Worm (Caenorhabditis elegans) whole organism, young adult: ENCODE results near the gene clec-195.

ENCODE experiments used
- C17E4.6 ChIP-seq: fragments of 200-800 bp; sonication (Bioruptor generic); IDR thresholded peaks from 2 replicates; pipeline ENCODE4 v1.3.6; 2022; ENCODE audit warnings: missing genetic modification reagents, missing genetic modification characterization, missing compliant biosample characterization
- D2030.7 ChIP-seq: fragments of 200-800 bp; sonication (Bioruptor generic); IDR thresholded peaks from 2 replicates; pipeline ENCODE4 v1.3.6; 2022; ENCODE audit warnings: missing genetic modification reagents, missing genetic modification characterization, missing compliant biosample characterization
- F22D6.2 ChIP-seq: sonication (generic microtip); optimal IDR thresholded peaks from 2 replicates; lab custom pipeline; 2016; ENCODE audit warnings: mild to moderate bottlenecking, missing genetic modification characterization, missing compliant biosample characterization
- F23B12.7 ChIP-seq: sonication (generic microtip); optimal IDR thresholded peaks from 2 replicates; lab custom pipeline; 2017; ENCODE audit warnings: missing genetic modification characterization, mild to moderate bottlenecking, missing compliant biosample characterization, antibody characterized with exemption, moderate library complexity; ENCODE audit not compliant: insufficient read depth
- F37B4.10 ChIP-seq: fragments of 200-800 bp; sonication (Bioruptor generic); IDR thresholded peaks from 2 replicates; pipeline ENCODE4 v1.3.6; 2022; ENCODE audit warnings: missing genetic modification characterization, missing compliant biosample characterization
- F49E8.2 ChIP-seq: sonication (generic microtip); optimal IDR thresholded peaks from 3 replicates; lab custom pipeline; 2017; ENCODE audit warnings: missing genetic modification characterization, mild to moderate bottlenecking, missing compliant biosample characterization, antibody characterized with exemption, moderate library complexity; ENCODE audit not compliant: insufficient read depth
- F57C9.4 ChIP-seq: sonication (generic microtip); optimal IDR thresholded peaks from 2 replicates; lab custom pipeline; 2017; ENCODE audit warnings: mild to moderate bottlenecking, missing genetic modification characterization, missing compliant biosample characterization
- Y95B8A.8 ChIP-seq: fragments of 200-800 bp; sonication (Bioruptor generic); IDR thresholded peaks from 2 replicates; pipeline ENCODE4 v1.3.6; 2022; ENCODE audit warnings: missing genetic modification reagents, missing genetic modification characterization, missing compliant biosample characterization
- aptf-2 ChIP-seq: fragments of 200-800 bp; sonication (Bioruptor generic); conservative IDR thresholded peaks from 2 replicates; pipeline ENCODE4 v1.3.6; 2022; ENCODE audit warnings: missing genetic modification reagents, missing genetic modification characterization, missing compliant biosample characterization
- athp-1 ChIP-seq: sonication (generic microtip); optimal IDR thresholded peaks from 2 replicates; lab custom pipeline; 2017; ENCODE audit warnings: mild to moderate bottlenecking, missing genetic modification characterization, missing compliant biosample characterization
- attf-5 ChIP-seq: fragments of 200-800 bp; sonication (Bioruptor generic); optimal IDR thresholded peaks from 2 replicates; lab custom pipeline; 2018; ENCODE audit warnings: mild to moderate bottlenecking, missing genetic modification characterization, missing compliant biosample characterization
- attf-6 ChIP-seq: fragments of 200-800 bp; sonication (Bioruptor generic); IDR thresholded peaks from 2 replicates; pipeline ENCODE4 v1.3.6; 2022; ENCODE audit warnings: missing genetic modification reagents, missing genetic modification characterization, missing compliant biosample characterization
- cebp-2 ChIP-seq: fragments of 200-800 bp; sonication (Bioruptor generic); IDR thresholded peaks from 2 replicates; pipeline ENCODE4 v1.3.6; 2022; ENCODE audit warnings: missing genetic modification characterization, missing compliant biosample characterization
- ceh-100 ChIP-seq: fragments of 200-800 bp; sonication (Bioruptor generic); IDR thresholded peaks from 2 replicates; pipeline ENCODE4 v1.3.6; 2022; ENCODE audit warnings: missing genetic modification reagents, missing genetic modification characterization, missing compliant biosample characterization
- ceh-40 ChIP-seq: fragments of 200-800 bp; sonication (Bioruptor generic); IDR thresholded peaks from 2 replicates; pipeline ENCODE4 v1.3.6; 2022; ENCODE audit warnings: missing genetic modification characterization, missing compliant biosample characterization
- efl-1 ChIP-seq: fragments of 150-350 bp; optimal IDR thresholded peaks from 2 replicates; lab custom pipeline; 2014; ENCODE audit warnings: missing biosample characterization, missing genetic modification reagents, missing genetic modification characterization
- egl-18 ChIP-seq: fragments of 200-800 bp; sonication (Bioruptor generic); IDR thresholded peaks from 2 replicates; pipeline ENCODE4 v1.3.6; 2022; ENCODE audit warnings: missing genetic modification reagents, missing genetic modification characterization, missing compliant biosample characterization
- egrh-3 ChIP-seq: fragments of 200-800 bp; sonication (Bioruptor generic); IDR thresholded peaks from 2 replicates; pipeline ENCODE4 v1.3.6; 2022; ENCODE audit warnings: missing genetic modification reagents, missing genetic modification characterization, missing compliant biosample characterization
- fkh-3 ChIP-seq: sonication (generic microtip); optimal IDR thresholded peaks from 2 replicates; lab custom pipeline; 2016; ENCODE audit warnings: mild to moderate bottlenecking, missing genetic modification characterization, missing compliant biosample characterization
- hlh-26 ChIP-seq: fragments of 200-800 bp; sonication (Bioruptor generic); conservative IDR thresholded peaks from 2 replicates; pipeline ENCODE4 v1.3.6; 2022; ENCODE audit warnings: missing genetic modification reagents, missing genetic modification characterization, missing compliant biosample characterization
- hmg-20 ChIP-seq: fragments of 200-800 bp; sonication (Bioruptor generic); IDR thresholded peaks from 2 replicates; pipeline ENCODE4 v1.3.6; 2022; ENCODE audit warnings: missing genetic modification reagents, missing genetic modification characterization, missing compliant biosample characterization
- hrde-1 ChIP-seq: sonication (generic microtip); optimal IDR thresholded peaks from 2 replicates; lab custom pipeline; 2016; ENCODE audit warnings: missing genetic modification characterization, mild to moderate bottlenecking, missing compliant biosample characterization, moderate library complexity, missing genotype, missing genetic modification reagents, borderline replicate concordance
- lin-40 ChIP-seq: sonication (generic microtip); optimal IDR thresholded peaks from 2 replicates; lab custom pipeline; 2016; ENCODE audit warnings: missing genetic modification characterization, mild to moderate bottlenecking, missing compliant biosample characterization, missing genotype, missing genetic modification reagents
- lin-54 ChIP-seq: fragments of 200-800 bp; sonication (Bioruptor generic); optimal IDR thresholded peaks from 2 replicates; lab custom pipeline; 2018; ENCODE audit warnings: mild to moderate bottlenecking, missing genetic modification characterization, missing compliant biosample characterization
- lsl-1 ChIP-seq: fragments of 200-800 bp; sonication (Bioruptor generic); optimal IDR thresholded peaks from 2 replicates; lab custom pipeline; 2018; ENCODE audit warnings: mild to moderate bottlenecking, missing genetic modification characterization, moderate library complexity, missing compliant biosample characterization
- lsy-27 ChIP-seq: sonication (generic microtip); optimal IDR thresholded peaks from 2 replicates; lab custom pipeline; 2017; ENCODE audit warnings: missing genetic modification characterization, mild to moderate bottlenecking, missing compliant biosample characterization, antibody characterized with exemption, missing genotype, borderline replicate concordance; ENCODE audit not compliant: insufficient read depth
- madf-3 ChIP-seq: fragments of 200-800 bp; sonication (Bioruptor generic); IDR thresholded peaks from 2 replicates; pipeline ENCODE4 v1.3.6; 2022; ENCODE audit warnings: missing genetic modification reagents, missing genetic modification characterization, missing compliant biosample characterization
- madf-8 ChIP-seq: fragments of 200-800 bp; sonication (Bioruptor generic); conservative IDR thresholded peaks from 2 replicates; pipeline ENCODE4 v1.3.6; 2022; ENCODE audit warnings: missing genetic modification reagents, missing genetic modification characterization, missing compliant biosample characterization
- mcd-1 ChIP-seq: fragments of 200-800 bp; sonication (Bioruptor generic); IDR thresholded peaks from 2 replicates; pipeline ENCODE4 v1.3.6; 2022; ENCODE audit warnings: missing genetic modification reagents, missing genetic modification characterization, missing compliant biosample characterization
- mxl-1 ChIP-seq: sonication (generic microtip); optimal IDR thresholded peaks from 2 replicates; lab custom pipeline; 2016; ENCODE audit warnings: missing genetic modification characterization, missing compliant biosample characterization
- nfya-2 ChIP-seq: fragments of 200-800 bp; sonication (Bioruptor generic); IDR thresholded peaks from 2 replicates; pipeline ENCODE4 v1.3.6; 2022; ENCODE audit warnings: missing genetic modification reagents, missing genetic modification characterization, missing compliant biosample characterization
- pbrm-1 ChIP-seq: fragments of 200-800 bp; sonication (Bioruptor generic); IDR thresholded peaks from 2 replicates; pipeline ENCODE4 v1.3.6; 2022; ENCODE audit warnings: missing genetic modification reagents, missing genetic modification characterization, missing compliant biosample characterization
- repo-1 ChIP-seq: sonication (generic microtip); optimal IDR thresholded peaks from 2 replicates; lab custom pipeline; 2017; ENCODE audit warnings: mild to moderate bottlenecking, missing genetic modification characterization, missing compliant biosample characterization
- sdz-38 ChIP-seq: sonication (generic microtip); optimal IDR thresholded peaks from 2 replicates; lab custom pipeline; 2016; ENCODE audit warnings: missing genotype, missing genetic modification characterization, missing compliant biosample characterization
- snpc-3.4 ChIP-seq: sonication (generic microtip); optimal IDR thresholded peaks from 2 replicates; lab custom pipeline; 2017; ENCODE audit warnings: missing genetic modification characterization, mild to moderate bottlenecking, missing compliant biosample characterization, antibody characterized with exemption, moderate library complexity, missing genotype, missing genetic modification reagents
- snpc-4 ChIP-seq, 5 experiments: fragments of 150-350 bp in 1 of 5; sonication (generic microtip) in 4 of 5; optimal IDR thresholded peaks; 2 replicates each; lab custom pipeline; 2014 to 2018; ENCODE audit warnings: missing genetic modification characterization in 5 of 5, missing biosample characterization in 3 of 5, antibody characterized with exemption in 2 of 5, mild to moderate bottlenecking in 2 of 5, missing compliant biosample characterization in 2 of 5, missing genotype in 2 of 5, moderate library complexity in 2 of 5, missing genetic modification reagents in 1 of 5
- somi-1 ChIP-seq: fragments of 200-800 bp; sonication (Bioruptor generic); optimal IDR thresholded peaks from 2 replicates; lab custom pipeline; 2018; ENCODE audit warnings: mild to moderate bottlenecking, missing genetic modification characterization, missing compliant biosample characterization
- sptf-2 ChIP-seq: fragments of 200-800 bp; sonication (Bioruptor generic); optimal IDR thresholded peaks from 2 replicates; lab custom pipeline; 2018; ENCODE audit warnings: mild to moderate bottlenecking, missing genetic modification characterization, missing compliant biosample characterization
- tbx-9 ChIP-seq: sonication (generic microtip); optimal IDR thresholded peaks from 2 replicates; lab custom pipeline; 2016; ENCODE audit warnings: borderline replicate concordance, missing genetic modification characterization, inconsistent platforms, missing compliant biosample characterization
- tlf-1 ChIP-seq: fragments of 200-800 bp; sonication (Bioruptor generic); optimal IDR thresholded peaks from 2 replicates; lab custom pipeline; 2018; ENCODE audit warnings: mild to moderate bottlenecking, missing genetic modification characterization, missing compliant biosample characterization
- unc-130 ChIP-seq: sonication (generic microtip); optimal IDR thresholded peaks from 2 replicates; lab custom pipeline; 2016; ENCODE audit warnings: missing genetic modification reagents, missing genetic modification characterization, missing compliant biosample characterization

clec-195 gene

DNA sequence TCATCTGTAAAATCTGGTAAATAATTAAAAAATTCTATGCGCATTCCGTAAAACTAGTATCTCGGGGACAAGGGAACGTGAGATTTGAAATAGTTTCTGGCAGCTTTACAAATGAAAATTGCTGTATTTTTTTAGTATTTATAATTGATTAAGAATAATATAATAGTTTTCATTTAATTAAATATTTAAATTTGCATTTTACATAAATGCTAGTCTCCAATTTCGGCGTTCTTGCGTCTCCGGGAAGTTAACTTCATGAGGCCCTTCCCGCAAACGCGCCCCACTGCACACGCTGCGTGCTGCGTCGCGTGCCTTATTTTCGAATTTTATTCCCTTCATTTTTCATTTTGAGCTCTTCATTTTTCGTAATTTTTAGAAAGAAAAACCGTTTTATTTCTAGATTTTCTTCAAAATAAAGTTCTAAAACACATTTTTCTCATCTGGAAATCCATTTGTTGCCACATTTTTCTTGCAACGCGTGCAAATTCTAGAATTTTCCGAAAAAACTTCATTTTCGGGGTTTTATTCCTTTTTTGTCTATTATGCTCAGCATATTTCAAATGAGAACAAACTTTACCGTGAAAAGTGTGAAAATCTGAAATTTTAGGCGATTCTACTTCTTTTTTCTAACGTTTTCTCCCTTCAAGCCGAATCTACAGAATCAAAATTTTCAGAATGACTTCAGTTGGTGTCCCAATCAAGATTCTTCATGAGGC lies 42.0 kb upstream of the clec-195 start, which contains the start of the genes snx-13 and snr-1 (continued):
- TF ChIP-seq C17E4.6 (GFP tag; lab: Robert Waterston, UW): no peak
- peak; percentile 49 for TF ChIP-seq lsl-1 (GFP tag; lab: Kevin White, UChicago)
- no peak for TF ChIP-seq tbx-9
- no peak for TF ChIP-seq egl-18 (GFP tag; lab: Robert Waterston, UW)
- TF ChIP-seq sptf-2 (GFP tag; lab: Kevin White, UChicago): no peak
- TF ChIP-seq lsy-27: no peak
- TF ChIP-seq F57C9.4 (tag; lab: Kevin White, UChicago): no peak
- TF ChIP-seq, all 124 proteins: peak for 58

DNA sequence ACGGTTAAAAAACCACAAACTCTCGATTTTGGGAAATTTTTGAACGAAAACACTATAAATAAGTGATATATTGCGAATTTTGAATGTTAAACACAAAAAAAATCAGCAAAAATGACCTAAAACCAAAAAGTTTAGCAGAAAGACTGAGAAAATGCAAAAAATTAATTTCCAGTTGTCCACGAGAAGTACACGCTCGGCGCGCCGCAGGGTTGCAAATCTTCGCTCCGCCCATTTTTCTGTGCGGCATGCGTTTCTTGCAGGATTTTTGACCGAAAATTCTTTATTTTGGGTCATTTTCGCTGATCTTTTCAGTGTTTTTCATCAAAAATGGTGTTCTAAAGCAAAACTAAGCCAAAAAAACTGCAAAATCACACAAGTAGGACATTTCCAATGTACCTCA lies 39.2 kb upstream of the clec-195 start:
- TF ChIP-seq madf-3 (GFP tag; lab: Robert Waterston, UW): peak; percentile 53; the same call in 1 of the 2 replicates
- TF ChIP-seq somi-1 (GFP tag; lab: Kevin White, UChicago): no peak
- TF ChIP-seq ceh-100 (GFP tag; lab: Robert Waterston, UW): peak; percentile 84
- TF ChIP-seq snpc-4 (GFP tag; optimal IDR thresholded peaks at IDR 0.05; lab: Kevin White, UChicago): no peak
- peak in 2 of 4 experiments; percentile 28 to 76 for TF ChIP-seq snpc-4 (tag; optimal IDR thresholded peaks at IDR 0.05; lab: Kevin White, UChicago)
- TF ChIP-seq mxl-1 (tag; lab: Kevin White, UChicago): no peak
- peak; percentile 34; the same call in 1 of the 2 replicates for TF ChIP-seq mcd-1
- TF ChIP-seq lin-54 (GFP tag; lab: Kevin White, UChicago): peak; percentile 9
- no peak for TF ChIP-seq egl-18 (GFP tag; lab: Robert Waterston, UW)
- peak; percentile 19 for TF ChIP-seq F49E8.2
- peak; percentile 43; the same call in 1 of the 2 replicates for TF ChIP-seq D2030.7 (GFP tag; lab: Robert Waterston, UW)
- TF ChIP-seq attf-6: peak; percentile 86
- TF ChIP-seq snpc-3.4 (tag; lab: Kevin White, UChicago): peak; percentile 15
- TF ChIP-seq hrde-1 (tag; lab: Kevin White, UChicago): no peak

DNA sequence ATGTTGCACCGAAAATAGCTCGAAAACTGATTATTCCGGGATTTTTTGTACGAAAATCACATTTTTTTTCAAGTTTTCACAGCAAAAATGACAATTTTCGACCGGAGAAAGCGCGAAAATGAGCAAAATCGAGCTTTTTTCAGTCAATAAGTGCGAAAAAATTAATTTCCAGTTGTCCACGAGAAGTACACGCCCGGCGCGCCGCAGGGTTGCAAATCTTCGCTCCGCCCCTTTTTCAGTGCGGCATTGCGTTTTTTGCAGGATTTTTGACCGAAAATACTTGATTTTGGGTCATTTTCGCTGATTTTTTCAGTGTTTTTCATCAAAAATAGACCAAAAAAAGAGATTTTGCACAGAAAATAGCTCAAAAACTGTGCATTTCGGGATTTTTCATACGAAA lies 38.7 kb upstream of the clec-195 start:
- TF ChIP-seq athp-1 (tag; lab: Kevin White, UChicago): no peak
- no peak for TF ChIP-seq fkh-3
- no peak for TF ChIP-seq F37B4.10 (GFP tag; lab: Robert Waterston, UW)
- TF ChIP-seq sdz-38: no peak
- TF ChIP-seq madf-8: no peak
- TF ChIP-seq tbx-9: no peak
- TF ChIP-seq repo-1 (tag; lab: Kevin White, UChicago): no peak
- no peak for TF ChIP-seq hlh-26 (GFP tag; lab: Robert Waterston, UW)
- no peak for TF ChIP-seq egl-18 (GFP tag; lab: Robert Waterston, UW)
- TF ChIP-seq attf-5 (GFP tag; lab: Kevin White, UChicago): no peak
- no peak for TF ChIP-seq C17E4.6 (GFP tag; lab: Robert Waterston, UW)
- TF ChIP-seq egrh-3: no peak
- no peak for TF ChIP-seq hrde-1 (tag; lab: Kevin White, UChicago)
- TF ChIP-seq efl-1 (GFP tag; lab: Kevin White, UChicago): no peak
- no peak for TF ChIP-seq pbrm-1 (GFP tag; lab: Robert Waterston, UW)
- no peak for TF ChIP-seq ceh-40 (GFP tag; lab: Robert Waterston, UW)
- TF ChIP-seq ceh-100 (GFP tag; lab: Robert Waterston, UW): peak; percentile 69; the same call in 1 of the 2 replicates
- no peak for TF ChIP-seq tlf-1 (GFP tag; lab: Kevin White, UChicago)
- no peak for TF ChIP-seq aptf-2 (GFP tag; lab: Robert Waterston, UW)
- TF ChIP-seq snpc-4 (GFP tag; optimal IDR thresholded peaks at IDR 0.05; lab: Kevin White, UChicago): no peak
- peak in 3 of 4 experiments; percentile 22 to 74 (median 30) for TF ChIP-seq snpc-4 (tag; optimal IDR thresholded peaks at IDR 0.05; lab: Kevin White, UChicago)
- TF ChIP-seq F23B12.7: no peak
- no peak for TF ChIP-seq cebp-2
- TF ChIP-seq unc-130 (GFP tag; lab: Kevin White, UChicago): no peak
- TF ChIP-seq F22D6.2: no peak
- TF ChIP-seq hmg-20: no peak
- peak; percentile 40; the same call in 1 of the 2 replicates for TF ChIP-seq attf-6
- no peak for TF ChIP-seq lin-40
- no peak for TF ChIP-seq Y95B8A.8
- TF ChIP-seq mcd-1: peak; percentile 47; the same call in 1 of the 2 replicates
- TF ChIP-seq nfya-2 (GFP tag; lab: Robert Waterston, UW): no peak
